Fruit fly (Drosophila melanogaster) whole organism, embryonic: ENCODE results near the gene CG42819.

Source experiments
- Ada2b ChIP-seq: fragments of 200-800 bp; sonication (Bioruptor generic); IDR thresholded peaks from 2 replicates; pipeline ENCODE4 v1.3.6; 2022; ENCODE audit warnings: missing biosample characterization, missing genetic modification characterization
- Blimp-1 ChIP-seq: fragments of 200-800 bp; sonication (Bioruptor generic); optimal IDR thresholded peaks from 3 replicates; lab custom pipeline; 2018; ENCODE audit warnings: missing biosample characterization, missing genetic modification characterization, mild to moderate bottlenecking, moderate library complexity, missing genetic modification reagents
- Bteb2 ChIP-seq: fragments of 200-800 bp; sonication (Bioruptor generic); optimal IDR thresholded peaks from 2 replicates; lab custom pipeline; 2016; ENCODE audit warnings: missing biosample characterization, missing genetic modification characterization
- CG10209 ChIP-seq: fragments of 200-800 bp; sonication (Bioruptor generic); optimal IDR thresholded peaks from 3 replicates; lab custom pipeline; 2017; ENCODE audit warnings: missing biosample characterization, mild to moderate bottlenecking, missing genetic modification characterization, missing genetic modification reagents
- CG11696 ChIP-seq: fragments of 200-800 bp; sonication (Bioruptor generic); IDR thresholded peaks from 2 replicates; pipeline ENCODE4 v1.3.6; 2022; ENCODE audit warnings: missing biosample characterization, missing genetic modification characterization
- CG13296 ChIP-seq: fragments of 200-800 bp; sonication (Bioruptor generic); optimal IDR thresholded peaks from 3 replicates; lab custom pipeline; 2018; ENCODE audit warnings: missing biosample characterization, mild to moderate bottlenecking, missing genetic modification characterization
- CG15601 ChIP-seq: fragments of 200-800 bp; sonication (Bioruptor generic); optimal IDR thresholded peaks from 3 replicates; lab custom pipeline; 2019; ENCODE audit warnings: missing biosample characterization, mild to moderate bottlenecking, missing genetic modification characterization, moderate library complexity
- CG17186 ChIP-seq: fragments of 200-800 bp; sonication (Bioruptor generic); optimal IDR thresholded peaks from 3 replicates; lab custom pipeline; 2017; ENCODE audit warnings: missing biosample characterization, missing genetic modification reagents, missing genetic modification characterization
- CG17361 ChIP-seq: fragments of 200-800 bp; sonication (Bioruptor generic); IDR thresholded peaks from 3 replicates; pipeline ENCODE4 v1.3.6; 2022; ENCODE audit warnings: missing biosample characterization, missing genetic modification characterization
- CG17385 ChIP-seq: fragments of 200-800 bp; sonication (Bioruptor generic); optimal IDR thresholded peaks from 3 replicates; lab custom pipeline; 2018; ENCODE audit warnings: missing biosample characterization, mild to moderate bottlenecking, missing genetic modification characterization
- CG18262 ChIP-seq: fragments of 200-800 bp; optimal IDR thresholded peaks from 3 replicates; lab custom pipeline; 2019; ENCODE audit warnings: missing biosample characterization, mild to moderate bottlenecking, missing genetic modification characterization, moderate library complexity
- CG30403 ChIP-seq: fragments of 200-800 bp; sonication (Bioruptor generic); optimal IDR thresholded peaks from 3 replicates; lab custom pipeline; 2016; ENCODE audit warnings: missing biosample characterization, missing genetic modification characterization
- CG31224 ChIP-seq: fragments of 200-800 bp; sonication (Bioruptor generic); IDR thresholded peaks from 2 replicates; pipeline ENCODE4 v1.3.6; 2022; ENCODE audit warnings: missing biosample characterization, missing genetic modification characterization
- CG31441 ChIP-seq: fragments of 200-800 bp; sonication (Bioruptor generic); IDR thresholded peaks from 2 replicates; pipeline ENCODE4 v1.3.6; 2022; ENCODE audit warnings: missing biosample characterization, missing genetic modification characterization
- CG3281 ChIP-seq: fragments of 200-800 bp; sonication (Bioruptor generic); optimal IDR thresholded peaks from 3 replicates; lab custom pipeline; 2017; ENCODE audit warnings: missing biosample characterization, mild to moderate bottlenecking, missing genetic modification characterization
- CG4404 ChIP-seq: fragments of 200-800 bp; sonication (Bioruptor generic); IDR thresholded peaks from 2 replicates; pipeline ENCODE4 v1.3.6; 2022; ENCODE audit warnings: missing biosample characterization, missing genetic modification characterization
- CG7987 ChIP-seq: fragments of 200-800 bp; sonication (Bioruptor generic); optimal IDR thresholded peaks from 2 replicates; lab custom pipeline; 2018; ENCODE audit warnings: missing biosample characterization, mild to moderate bottlenecking, missing genetic modification characterization, moderate library complexity
- CG8089 ChIP-seq: fragments of 200-800 bp; sonication (Bioruptor generic); optimal IDR thresholded peaks from 3 replicates; lab custom pipeline; 2016; ENCODE audit warnings: missing biosample characterization, missing genetic modification characterization
- CG8944 ChIP-seq: fragments of 200-800 bp; sonication (Bioruptor generic); optimal IDR thresholded peaks from 3 replicates; lab custom pipeline; 2016; ENCODE audit warnings: missing biosample characterization, missing genetic modification characterization
- CG9932 ChIP-seq: fragments of 200-800 bp; sonication (Bioruptor generic); IDR thresholded peaks from 2 replicates; pipeline ENCODE4 v1.3.6; 2022; ENCODE audit warnings: missing biosample characterization, missing genetic modification characterization
- Dek ChIP-seq: fragments of 200-800 bp; sonication (Bioruptor generic); optimal IDR thresholded peaks from 3 replicates; lab custom pipeline; 2019; ENCODE audit warnings: missing biosample characterization, mild to moderate bottlenecking, missing genetic modification characterization, moderate library complexity
- Fer2 ChIP-seq: fragments of 200-800 bp; sonication (Bioruptor generic); optimal IDR thresholded peaks from 2 replicates; lab custom pipeline; 2018; ENCODE audit warnings: missing biosample characterization, mild to moderate bottlenecking, missing genetic modification characterization, moderate library complexity
- Fer3 ChIP-seq: fragments of 200-800 bp; sonication (Bioruptor generic); optimal IDR thresholded peaks from 2 replicates; lab custom pipeline; 2018; ENCODE audit warnings: missing biosample characterization, mild to moderate bottlenecking, missing genetic modification characterization, moderate library complexity
- Hr51 ChIP-seq, 2 experiments: fragments of 200-800 bp; sonication (Bioruptor generic); optimal IDR thresholded peaks; 2 replicates in 1 of 2; 3 replicates in 1 of 2; lab custom pipeline; 2016 to 2018; ENCODE audit warnings: missing biosample characterization in 2 of 2, missing genetic modification characterization in 2 of 2, mild to moderate bottlenecking in 1 of 2, moderate library complexity in 1 of 2
- Med ChIP-seq: fragments of 200-800 bp; sonication (Bioruptor generic); peaks from one replicate; lab custom pipeline; 2016; ENCODE audit warnings: missing biosample characterization, missing genetic modification characterization, mild to moderate bottlenecking, inconsistent platforms, moderate library complexity
- NK7.1 ChIP-seq: fragments of 200-800 bp; sonication (Bioruptor generic); optimal IDR thresholded peaks from 3 replicates; lab custom pipeline; 2016; ENCODE audit warnings: missing biosample characterization, missing genetic modification characterization
- Trl ChIP-seq, 3 experiments: fragments of >200 bp in 2 of 3; fragments of 200-800 bp in 1 of 3; sonication (Bioruptor generic) in 1 of 3; optimal IDR thresholded peaks; 2 replicates in 1 of 3; 3 replicates in 2 of 3; lab custom pipeline; 2016 to 2017; ENCODE audit warnings: missing biosample characterization in 1 of 3, missing genetic modification characterization in 1 of 3
- Xbp1 ChIP-seq: fragments of 200-800 bp; sonication (Bioruptor generic); optimal IDR thresholded peaks from 3 replicates; lab custom pipeline; 2016; ENCODE audit warnings: missing biosample characterization, mild to moderate bottlenecking, missing genetic modification characterization
- YL-1 ChIP-seq: fragments of 200-800 bp; sonication (Bioruptor generic); optimal IDR thresholded peaks from 3 replicates; lab custom pipeline; 2017; ENCODE audit warnings: missing biosample characterization, mild to moderate bottlenecking, missing genetic modification characterization
- ase ChIP-seq: fragments of 200-800 bp; sonication (Bioruptor generic); IDR thresholded peaks from 3 replicates; pipeline ENCODE4 v1.3.6; 2022; ENCODE audit warnings: missing biosample characterization, missing genetic modification characterization
- bab2 ChIP-seq: fragments of 200-800 bp; sonication (Bioruptor generic); optimal IDR thresholded peaks from 2 replicates; lab custom pipeline; 2016; ENCODE audit warnings: missing biosample characterization, missing genetic modification characterization
- bigmax ChIP-seq: fragments of 200-800 bp; sonication (Bioruptor generic); optimal IDR thresholded peaks from 2 replicates; lab custom pipeline; 2018; ENCODE audit warnings: missing biosample characterization, mild to moderate bottlenecking, missing genetic modification characterization
- ci ChIP-seq: fragments of 200-800 bp; sonication (Bioruptor generic); IDR thresholded peaks from 3 replicates; pipeline ENCODE4 v1.3.6; 2022; ENCODE audit warnings: missing biosample characterization, missing genetic modification characterization
- cwo ChIP-seq: fragments of 200-800 bp; sonication (Bioruptor generic); optimal IDR thresholded peaks from 3 replicates; lab custom pipeline; 2017; ENCODE audit warnings: missing biosample characterization, missing genetic modification characterization, mild to moderate bottlenecking, moderate library complexity, missing genetic modification reagents
- exex ChIP-seq: fragments of 200-800 bp; sonication (Bioruptor generic); optimal IDR thresholded peaks from 4 replicates; lab custom pipeline; 2018; ENCODE audit warnings: missing biosample characterization, mild to moderate bottlenecking, missing genetic modification characterization, moderate library complexity
- fd96Cb ChIP-seq: fragments of 200-800 bp; sonication (Bioruptor generic); optimal IDR thresholded peaks from 2 replicates; lab custom pipeline; 2018; ENCODE audit warnings: missing biosample characterization, mild to moderate bottlenecking, missing genetic modification characterization, moderate library complexity
- grau ChIP-seq: fragments of 200-800 bp; optimal IDR thresholded peaks from 3 replicates; lab custom pipeline; 2019; ENCODE audit warnings: missing biosample characterization, mild to moderate bottlenecking, missing genetic modification characterization, moderate library complexity
- gt ChIP-seq: fragments of 200-800 bp; sonication (Bioruptor generic); IDR thresholded peaks from 2 replicates; pipeline ENCODE4 v1.3.6; 2022; ENCODE audit warnings: missing biosample characterization, missing genetic modification characterization
- jumu ChIP-seq: fragments of 200-800 bp; sonication (Bioruptor generic); optimal IDR thresholded peaks from 3 replicates; lab custom pipeline; 2016; ENCODE audit warnings: missing biosample characterization, missing genetic modification characterization
- lola ChIP-seq, 3 experiments: fragments of >200 bp in 2 of 3; fragments of 200-800 bp in 1 of 3; sonication (Bioruptor generic) in 1 of 3; optimal IDR thresholded peaks; 2 replicates each; lab custom pipeline; 2017 to 2019; ENCODE audit warnings: missing biosample characterization in 3 of 3, missing genetic modification characterization in 3 of 3, mild to moderate bottlenecking in 1 of 3, moderate library complexity in 1 of 3
- mirr ChIP-seq: fragments of 200-800 bp; sonication (Bioruptor generic); optimal IDR thresholded peaks from 3 replicates; lab custom pipeline; 2018; ENCODE audit warnings: missing biosample characterization, mild to moderate bottlenecking, missing genetic modification characterization
- nom ChIP-seq: fragments of 200-800 bp; sonication (Bioruptor generic); optimal IDR thresholded peaks from 2 replicates; lab custom pipeline; 2017; ENCODE audit warnings: missing biosample characterization, missing genetic modification characterization, mild to moderate bottlenecking, moderate library complexity, missing genetic modification reagents
- onecut ChIP-seq: fragments of 200-800 bp; sonication (Bioruptor generic); IDR thresholded peaks from 2 replicates; pipeline ENCODE4 v1.3.6; 2022; ENCODE audit warnings: missing biosample characterization, missing genetic modification characterization
- pho ChIP-seq: fragments of 200-800 bp; sonication (Bioruptor generic); optimal IDR thresholded peaks from 2 replicates; lab custom pipeline; 2016; ENCODE audit warnings: missing biosample characterization, missing genetic modification characterization
- pzg ChIP-seq: fragments of 200-800 bp; sonication (Bioruptor generic); optimal IDR thresholded peaks from 3 replicates; lab custom pipeline; 2018; ENCODE audit warnings: missing biosample characterization, mild to moderate bottlenecking, missing genetic modification characterization, moderate library complexity
- row ChIP-seq: fragments of 200-800 bp; sonication (Bioruptor generic); IDR thresholded peaks from 3 replicates; pipeline ENCODE4 v1.3.6; 2022; ENCODE audit warnings: missing biosample characterization, missing genetic modification characterization
- sens-2 ChIP-seq: fragments of 200-800 bp; sonication (Bioruptor generic); IDR thresholded peaks from 2 replicates; pipeline ENCODE4 v1.3.6; 2022; ENCODE audit warnings: missing biosample characterization, missing genetic modification characterization
- slbo ChIP-seq: fragments of 200-800 bp; sonication (Bioruptor generic); IDR thresholded peaks from 2 replicates; pipeline ENCODE4 v1.3.6; 2022; ENCODE audit warnings: missing biosample characterization, missing genetic modification characterization
- toy ChIP-seq: fragments of 200-800 bp; sonication (Bioruptor generic); IDR thresholded peaks from 2 replicates; pipeline ENCODE4 v1.3.6; 2022; ENCODE audit warnings: missing biosample characterization, missing genetic modification characterization

The CG42819 gene

dm6 chr2L:8361204-8361952 lies 27.8 kb downstream of the CG42819 start (continued):
- TF ChIP-seq Xbp1 (GFP tag; lab: Kevin White, UChicago) (peak; percentile 23), CG3281 (peak; percentile 39), Hr51 (GFP tag; optimal IDR thresholded peaks at IDR 0.05; lab: Kevin White, UChicago) (peak in 1 of 2 experiments; percentile 7), CG10209 (GFP tag; lab: Kevin White, UChicago) (peak; percentile 16), CG17186 (GFP tag; lab: Kevin White, UChicago) (no peak), onecut (GFP tag; lab: Robert Waterston, UW) (no peak), Med (peak; percentile 77), CG17361 (GFP tag; lab: Robert Waterston, UW) (peak; percentile 35; the same call in 2 of the 3 replicates), Fer3 (tag; lab: Kevin White, UChicago) (peak; percentile 16), grau (tag; lab: Kevin White, UChicago) (peak; percentile 87), fd96Cb (tag; lab: Kevin White, UChicago) (peak; percentile 27), CG15601 (tag; lab: Kevin White, UChicago) (no peak), Blimp-1 (GFP tag; lab: Kevin White, UChicago) (peak; percentile 50), CG9932 (no peak), toy (GFP tag; lab: Robert Waterston, UW) (no peak), CG8944 (GFP tag; lab: Kevin White, UChicago) (no peak), cwo (GFP tag; lab: Kevin White, UChicago) (no peak), CG4404 (GFP tag; lab: Robert Waterston, UW) (no peak), ci (no peak), Fer2 (tag; lab: Kevin White, UChicago) (no peak), Trl (optimal IDR thresholded peaks at IDR 0.05; lab: Kevin White, UChicago) (no peak), Trl (GFP tag; optimal IDR thresholded peaks at IDR 0.05; lab: Kevin White, UChicago) (no peak), exex (peak; percentile 8), gt (GFP tag; lab: Robert Waterston, UW) (no peak), ase (0 out of 3 replicates have a peak, but pooled peaks have one; percentile 14), slbo (no peak), pho (GFP tag; lab: Kevin White, UChicago) (peak; percentile 15), CG7987 (GFP tag; lab: Kevin White, UChicago) (peak; percentile 2), CG11696 (GFP tag; lab: Robert Waterston, UW) (no peak), CG31441 (0 out of 2 replicates have a peak, but pooled peaks have one; percentile 20), bab2 (GFP tag; lab: Kevin White, UChicago) (no peak), nom (GFP tag; lab: Kevin White, UChicago) (peak; percentile 2), CG8089 (GFP tag; lab: Kevin White, UChicago) (no peak), Bteb2 (no peak), CG18262 (tag; lab: Kevin White, UChicago) (peak; percentile 43), CG31224 (GFP tag; lab: Robert Waterston, UW) (peak; percentile 46; the same call in 1 of the 2 replicates), pzg (no peak), row (GFP tag; lab: Robert Waterston, UW) (peak; percentile 41; the same call in 2 of the 3 replicates), YL-1 (no peak), mirr (no peak), lola (GFP tag; optimal IDR thresholded peaks at IDR 0.05; lab: Kevin White, UChicago) (no peak), CG17385 (GFP tag; lab: Kevin White, UChicago) (peak; percentile 10), jumu (GFP tag; lab: Kevin White, UChicago) (no peak), Ada2b (no peak), CG30403 (GFP tag; lab: Kevin White, UChicago) (peak; percentile 40), sens-2 (GFP tag; lab: Robert Waterston, UW) (no peak), NK7.1 (no peak), Dek (no peak), CG13296 (GFP tag; lab: Kevin White, UChicago) (no peak), bigmax (GFP tag; lab: Kevin White, UChicago) (no peak)
